Fruit fly (Drosophila melanogaster) Kc167 (cell line): ENCODE measurements around the gene CG15547.

Experiments
- Myc ChIP-seq: fragments of >200 bp; optimal IDR thresholded peaks from 2 replicates; lab custom pipeline; 2017; ENCODE audit warnings: missing external identifiers
- Sin3A ChIP-seq: fragments of >200 bp; optimal IDR thresholded peaks from 2 replicates; lab custom pipeline; 2018; ENCODE audit warnings: missing external identifiers
- h ChIP-seq: fragments of >200 bp; optimal IDR thresholded peaks from 3 replicates; lab custom pipeline; 2018; ENCODE audit warnings: missing external identifiers
- insv ChIP-seq: fragments of >200 bp; optimal IDR thresholded peaks from 3 replicates; lab custom pipeline; 2018; ENCODE audit warnings: missing external identifiers
- psq ChIP-seq: fragments of >200 bp; optimal IDR thresholded peaks from 2 replicates; lab custom pipeline; 2017; ENCODE audit warnings: missing external identifiers

DNA sequence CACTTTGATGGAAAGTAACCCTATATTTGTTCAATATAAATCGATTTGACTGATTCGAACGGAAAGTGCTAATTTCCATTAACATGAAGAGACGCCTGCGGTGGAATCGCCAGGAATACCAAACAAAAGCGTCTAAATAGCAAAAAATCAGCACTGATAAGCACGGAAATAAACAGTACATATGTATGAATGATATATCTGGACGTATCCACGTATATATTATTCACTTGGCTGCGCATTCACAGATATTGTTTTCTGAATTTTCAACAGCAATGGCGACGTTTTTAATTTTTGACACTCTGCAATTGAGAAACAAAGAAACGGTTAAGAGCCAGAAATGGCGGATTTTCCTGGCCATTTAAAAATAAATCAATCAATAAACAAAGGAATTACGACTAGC lies 4.0 kb upstream of the CG15547 start:
- TF ChIP-seq h (lab: Kevin White, UChicago) = no peak
- TF ChIP-seq Sin3A = no peak
- no peak for TF ChIP-seq psq (lab: Kevin White, UChicago)
- no peak for TF ChIP-seq Myc (lab: Kevin White, UChicago)
- TF ChIP-seq insv (lab: Kevin White, UChicago) = no peak
